Worm (Caenorhabditis elegans) whole organism, mixed stage, embryonic: ENCODE results near the gene ctsa-1.2.

Experiments
- blmp-1 ChIP-seq: fragments of 150-350 bp; optimal IDR thresholded peaks from 2 replicates; lab custom pipeline; 2014; ENCODE audit warnings: missing biosample characterization, missing genetic modification characterization
- ceh-39 ChIP-seq: fragments of 150-350 bp; optimal IDR thresholded peaks from 2 replicates; lab custom pipeline; 2014; ENCODE audit warnings: missing biosample characterization, missing genetic modification characterization
- lsy-2 ChIP-seq: fragments of 150-350 bp; optimal IDR thresholded peaks from 2 replicates; lab custom pipeline; 2014; ENCODE audit warnings: missing biosample characterization, missing genetic modification characterization
- nhr-237 ChIP-seq: fragments of 150-350 bp; optimal IDR thresholded peaks from 2 replicates; lab custom pipeline; 2014; ENCODE audit warnings: missing biosample characterization, missing genetic modification characterization
- nhr-28 ChIP-seq: fragments of 150-350 bp; optimal IDR thresholded peaks from 2 replicates; lab custom pipeline; 2014; ENCODE audit warnings: missing biosample characterization, missing genetic modification characterization
- snpc-4 ChIP-seq: fragments of 150-350 bp; optimal IDR thresholded peaks from 2 replicates; lab custom pipeline; 2014; ENCODE audit warnings: missing biosample characterization, missing genetic modification characterization
- sptf-1 ChIP-seq: sonication (generic microtip); optimal IDR thresholded peaks from 2 replicates; lab custom pipeline; 2017; ENCODE audit warnings: mild to moderate bottlenecking, missing genetic modification characterization, moderate library complexity, missing compliant biosample characterization
- unc-62 ChIP-seq: fragments of 150-350 bp; optimal IDR thresholded peaks from 2 replicates; lab custom pipeline; 2014; ENCODE audit warnings: missing biosample characterization, missing genetic modification reagents, missing genetic modification characterization
- zip-8 ChIP-seq: fragments of 150-350 bp; optimal IDR thresholded peaks from 2 replicates; lab custom pipeline; 2014; ENCODE audit warnings: missing biosample characterization, missing genetic modification characterization

DNA sequence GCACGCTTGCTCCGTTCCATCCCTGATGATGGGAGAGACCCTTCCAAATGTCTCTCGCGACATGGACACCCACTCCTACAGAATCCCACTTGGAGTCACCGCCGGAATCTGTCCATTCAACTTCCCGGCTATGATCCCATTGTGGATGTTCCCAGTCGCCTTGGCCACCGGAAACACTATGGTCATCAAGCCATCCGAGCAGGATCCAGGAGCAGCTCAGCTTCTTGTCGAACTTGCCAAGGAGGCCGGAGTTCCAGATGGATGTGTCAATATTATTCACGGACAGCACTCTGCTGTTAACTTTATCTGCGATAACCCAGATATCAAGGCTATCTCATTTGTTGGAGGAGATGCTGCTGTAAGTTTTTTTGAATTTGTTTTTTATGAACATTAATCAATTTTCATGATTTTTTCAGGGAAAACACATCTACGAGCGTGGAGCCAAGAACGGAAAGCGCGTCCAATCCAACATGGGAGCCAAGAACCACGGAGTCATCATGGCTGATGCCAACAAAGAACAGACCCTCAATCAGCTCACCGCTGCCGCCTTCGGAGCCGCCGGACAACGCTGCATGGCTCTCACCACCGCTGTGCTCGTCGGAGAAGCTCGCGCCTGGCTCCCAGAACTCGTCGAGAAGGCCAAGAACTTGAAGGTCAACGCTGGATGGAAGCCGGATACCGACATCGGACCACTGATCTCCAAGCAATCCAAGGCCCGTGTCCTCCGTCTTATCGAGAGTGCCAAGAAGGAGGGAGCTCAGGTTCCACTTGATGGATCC is 9.2 kb upstream of the ctsa-1.2 start:
- TF ChIP-seq zip-8 (tag; lab: Kevin White, UChicago) (no peak), unc-62 (GFP tag; lab: Kevin White, UChicago) (no peak), lsy-2 (no peak), snpc-4 (tag; lab: Kevin White, UChicago) (no peak), nhr-28 (no peak), sptf-1 (no peak), ceh-39 (no peak), blmp-1 (tag; lab: Kevin White, UChicago) (no peak), nhr-237 (tag; lab: Kevin White, UChicago) (no peak)
